Fruit fly (Drosophila melanogaster) whole organism, adult: ENCODE results near the gene CG8097.

Experiments used
- CG11617 ChIP-seq: fragments of 200-800 bp; sonication (Bioruptor generic); optimal IDR thresholded peaks from 2 replicates; lab custom pipeline; 2017; ENCODE audit warnings: mild to moderate bottlenecking, missing biosample characterization, missing genetic modification reagents, missing genetic modification characterization
- CG12768 ChIP-seq: fragments of 200-800 bp; sonication (Bioruptor generic); optimal IDR thresholded peaks from 2 replicates; lab custom pipeline; 2017; ENCODE audit warnings: missing biosample characterization, missing genetic modification characterization, mild to moderate bottlenecking, moderate library complexity, missing genetic modification reagents
- CG14711 ChIP-seq: fragments of 200-800 bp; sonication (Bioruptor generic); optimal IDR thresholded peaks from 2 replicates; lab custom pipeline; 2018; ENCODE audit warnings: missing biosample characterization, mild to moderate bottlenecking, missing genetic modification characterization, moderate library complexity
- CG33017 ChIP-seq: fragments of 200-800 bp; sonication (Bioruptor generic); optimal IDR thresholded peaks from 2 replicates; lab custom pipeline; 2018; ENCODE audit warnings: missing biosample characterization, mild to moderate bottlenecking, missing genetic modification characterization, moderate library complexity
- CG5204 ChIP-seq: fragments of 200-800 bp; sonication (Bioruptor generic); optimal IDR thresholded peaks from 2 replicates; lab custom pipeline; 2016; ENCODE audit warnings: missing biosample characterization, missing genetic modification characterization
- CG7045 ChIP-seq: fragments of 200-800 bp; sonication (Bioruptor generic); optimal IDR thresholded peaks from 2 replicates; lab custom pipeline; 2017; ENCODE audit warnings: missing biosample characterization, mild to moderate bottlenecking, missing genetic modification characterization
- Crg-1 ChIP-seq: fragments of 200-800 bp; sonication (Bioruptor generic); optimal IDR thresholded peaks from 2 replicates; lab custom pipeline; 2016; ENCODE audit warnings: missing biosample characterization, missing genetic modification characterization
- Hr96 ChIP-seq: fragments of 200-800 bp; sonication (Bioruptor generic); optimal IDR thresholded peaks from 2 replicates; lab custom pipeline; 2016; ENCODE audit warnings: missing biosample characterization, missing genetic modification characterization
- Mnt ChIP-seq: fragments of 200-800 bp; sonication (Bioruptor generic); optimal IDR thresholded peaks from 2 replicates; lab custom pipeline; 2016; ENCODE audit warnings: missing biosample characterization, mild to moderate bottlenecking, missing genetic modification characterization
- bab1 ChIP-seq: fragments of 200-800 bp; sonication (Bioruptor generic); optimal IDR thresholded peaks from 3 replicates; lab custom pipeline; 2019; ENCODE audit warnings: missing biosample characterization, mild to moderate bottlenecking, missing genetic modification characterization, moderate library complexity
- cic ChIP-seq: fragments of 200-800 bp; sonication (Bioruptor generic); optimal IDR thresholded peaks from 2 replicates; lab custom pipeline; 2017; ENCODE audit warnings: missing biosample characterization, mild to moderate bottlenecking, missing genetic modification characterization, moderate library complexity
- kay ChIP-seq: fragments of 200-800 bp; sonication (Bioruptor generic); peaks from one replicate; lab custom pipeline; 2016; ENCODE audit warnings: missing biosample characterization, missing genetic modification characterization, borderline replicate concordance
- ovo ChIP-seq: fragments of 200-800 bp; sonication (Bioruptor generic); optimal IDR thresholded peaks from 2 replicates; lab custom pipeline; 2016; ENCODE audit warnings: missing biosample characterization, missing genetic modification characterization
- toe ChIP-seq: fragments of 200-800 bp; sonication (Bioruptor generic); optimal IDR thresholded peaks from 2 replicates; lab custom pipeline; 2016; ENCODE audit warnings: missing biosample characterization, missing genetic modification characterization

- TF ChIP-seq CG5204 (GFP tag; lab: Kevin White, UChicago) = no peak
- no peak for TF ChIP-seq Crg-1 (GFP tag; lab: Kevin White, UChicago)
- no peak for TF ChIP-seq Mnt (GFP tag; lab: Kevin White, UChicago)
- TF ChIP-seq Hr96 (GFP tag; lab: Kevin White, UChicago) = no peak
- TF ChIP-seq kay (GFP tag; lab: Kevin White, UChicago) = no peak
- TF ChIP-seq CG33017 (tag; lab: Kevin White, UChicago) = no peak
- TF ChIP-seq bab1 (GFP tag; lab: Kevin White, UChicago) = no peak
- no peak for TF ChIP-seq CG11617 (GFP tag; lab: Kevin White, UChicago)
- no peak for TF ChIP-seq CG14711
- no peak for TF ChIP-seq CG7045 (GFP tag; lab: Kevin White, UChicago)
- no peak for TF ChIP-seq toe (GFP tag; lab: Kevin White, UChicago)
- no peak for TF ChIP-seq ovo (GFP tag; lab: Kevin White, UChicago)
- no peak for TF ChIP-seq cic (GFP tag; lab: Kevin White, UChicago)
- no peak for TF ChIP-seq CG12768
These were observed 16.7 kb downstream of the CG8097 start for dm6 chrX:15599697-15600096.
